Fruit fly (Drosophila melanogaster): ENCODE measurements around the gene Spag1.

Gene Spag1

DNA sequence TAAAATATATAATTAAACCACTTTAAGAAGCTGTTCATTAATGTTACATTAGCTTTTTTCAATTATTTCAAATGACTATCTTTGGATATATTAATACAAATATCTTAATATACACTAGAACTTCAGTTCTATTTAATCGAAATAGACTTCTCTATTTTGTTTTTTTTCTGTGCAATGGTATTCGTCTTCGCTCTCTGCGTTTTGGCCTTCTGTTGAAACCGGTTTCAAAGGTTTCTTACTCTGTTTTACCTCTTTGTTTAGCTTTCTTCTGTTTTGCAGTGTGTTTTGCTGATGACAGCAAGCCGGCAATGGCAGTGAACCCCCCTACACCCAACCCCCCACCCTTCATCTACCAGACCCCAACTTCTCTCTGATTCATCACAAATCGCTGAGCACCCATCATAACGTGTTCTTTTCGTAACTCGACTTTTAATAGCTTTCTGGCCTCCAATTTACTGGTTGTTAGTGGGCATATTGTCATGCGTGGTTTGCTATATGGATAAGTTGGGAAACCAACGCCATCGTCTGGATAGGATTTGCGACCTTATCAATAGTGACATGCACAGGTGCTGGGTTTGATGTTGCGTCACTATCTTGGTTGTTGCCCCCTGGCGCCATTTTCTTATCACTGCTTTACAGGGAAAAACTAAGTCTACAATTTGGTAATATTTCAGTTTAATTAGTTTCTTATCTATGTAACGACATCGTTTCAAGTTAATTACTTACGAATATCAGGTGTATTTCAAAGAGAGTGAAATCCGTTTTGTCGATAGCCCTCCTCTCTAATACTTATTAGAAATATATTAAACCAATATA, 21.4 kb downstream of the Spag1 start (continued):
- TF ChIP-seq CG7556 (GFP tag; optimal IDR thresholded peaks at IDR 0.05) (no peak), Hr3 (GFP tag; optimal IDR thresholded peaks at IDR 0.05) (peak; percentile 14), ttk (GFP tag; IDR thresholded peaks at IDR 0.05) (no peak), Hand (GFP tag; optimal IDR thresholded peaks at IDR 0.05) (no peak), wek (GFP tag; optimal IDR thresholded peaks at IDR 0.05) (peak; percentile 33), CG12071 (GFP tag; optimal IDR thresholded peaks at IDR 0.05) (no peak), Ptx1 (GFP tag; IDR thresholded peaks at IDR 0.05) (0 out of 2 replicates have a peak, but pooled peaks have one; percentile 18), D (optimal IDR thresholded peaks at IDR 0.05) (no peak), D (GFP tag; optimal IDR thresholded peaks at IDR 0.05) (no peak), en (GFP tag; optimal IDR thresholded peaks at IDR 0.05) (no peak), Usf (GFP tag; optimal IDR thresholded peaks at IDR 0.05) (no peak), scrt (GFP tag; optimal IDR thresholded peaks at IDR 0.05) (no peak), corto (GFP tag; optimal IDR thresholded peaks at IDR 0.05) (no peak), CG17612 (GFP tag; IDR thresholded peaks at IDR 0.05) (no peak), crol (GFP tag; IDR thresholded peaks at IDR 0.05) (peak; percentile 87), h (optimal IDR thresholded peaks at IDR 0.05) (no peak), CTCF (GFP tag; optimal IDR thresholded peaks at IDR 0.05) (no peak), Taf1 (GFP tag; IDR thresholded peaks at IDR 0.05) (no peak), Camta (GFP tag; optimal IDR thresholded peaks at IDR 0.05) (no peak), cas (GFP tag; IDR thresholded peaks at IDR 0.05) (no peak), CG11696 (GFP tag; IDR thresholded peaks at IDR 0.05) (no peak), Doc3 (GFP tag; IDR thresholded peaks at IDR 0.05; ENCODE audit: partially characterized antibody) (no peak), Hsf (GFP tag; optimal IDR thresholded peaks at IDR 0.05) (no peak), Dip3 (GFP tag; optimal IDR thresholded peaks at IDR 0.05) (no peak), chinmo (GFP tag; IDR thresholded peaks at IDR 0.05; ENCODE audit: partially characterized antibody) (peak; percentile 97), Sry-β (GFP tag; optimal IDR thresholded peaks at IDR 0.05) (no peak), CG4360 (GFP tag; IDR thresholded peaks at IDR 0.05) (no peak), Hr51 (GFP tag; optimal IDR thresholded peaks at IDR 0.05) (peak in 1 of 2 experiments; percentile 61), CG2116 (GFP tag; optimal IDR thresholded peaks at IDR 0.05) (no peak), CG6689 (GFP tag; IDR thresholded peaks at IDR 0.05) (no peak), CG31388 (GFP tag; optimal IDR thresholded peaks at IDR 0.05) (no peak), tna (GFP tag; IDR thresholded peaks at IDR 0.05; ENCODE audit: partially characterized antibody) (no peak), CG8388 (GFP tag; optimal IDR thresholded peaks at IDR 0.05) (peak; percentile 20), CG6854 (GFP tag; optimal IDR thresholded peaks at IDR 0.05) (no peak), CG12659 (GFP tag; optimal IDR thresholded peaks at IDR 0.05) (peak; percentile 7), pb (GFP tag; optimal IDR thresholded peaks at IDR 0.05) (no peak), Ada2b (GFP tag; IDR thresholded peaks at IDR 0.05) (no peak), odd (GFP tag; optimal IDR thresholded peaks at IDR 0.05) (no peak), YL-1 (GFP tag; optimal IDR thresholded peaks at IDR 0.05) (no peak), Scr (GFP tag; IDR thresholded peaks at IDR 0.05; ENCODE audit: partially characterized antibody) (no peak), CG18262 (tag; optimal IDR thresholded peaks at IDR 0.05) (peak; percentile 37), psq (GFP tag; optimal IDR thresholded peaks at IDR 0.05) (peak; percentile 64), Hr78 (GFP tag; optimal IDR thresholded peaks at IDR 0.05) (peak in 1 of 2 experiments; percentile 15), Trl (optimal IDR thresholded peaks at IDR 0.05) (no peak), Trl (GFP tag; optimal IDR thresholded peaks at IDR 0.05) (no peak), knrl (GFP tag; IDR thresholded peaks at IDR 0.05; ENCODE audit: partially characterized antibody) (no peak), tio (GFP tag; optimal IDR thresholded peaks at IDR 0.05) (no peak), sqz (GFP tag; optimal IDR thresholded peaks at IDR 0.05) (no peak), HmgD (GFP tag; optimal IDR thresholded peaks at IDR 0.05) (no peak), repo (GFP tag; optimal IDR thresholded peaks at IDR 0.05) (no peak), sisA (GFP tag; IDR thresholded peaks at IDR 0.05) (no peak)
